Worm (Caenorhabditis elegans): ENCODE data around the gene rpn-3.

DNA sequence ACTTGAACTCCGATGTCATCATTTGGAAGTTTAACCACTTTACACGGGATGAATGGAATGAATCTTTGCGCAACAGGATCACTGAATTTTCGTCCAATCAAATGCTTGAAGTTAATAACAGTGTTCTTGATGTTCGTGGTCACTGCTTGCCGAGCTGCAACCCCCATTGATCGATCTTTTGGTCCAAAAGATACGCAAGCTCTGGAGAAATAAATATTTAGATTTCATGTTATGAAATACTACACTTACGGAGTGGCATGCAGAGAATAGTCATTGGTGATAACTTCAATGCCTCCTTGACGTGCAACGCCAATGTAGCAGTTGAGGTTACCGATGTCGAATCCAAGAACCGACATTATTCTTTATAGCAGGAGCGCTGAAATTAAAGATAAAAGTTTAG, 619 bp upstream of the rpn-3 start, which contains the start of gene hsp-110:
- no peak for TF ChIP-seq him-1 (tag; optimal IDR thresholded peaks at IDR 0.05)
- no peak for TF ChIP-seq dao-5 (tag; optimal IDR thresholded peaks at IDR 0.05)
- TF ChIP-seq W03F9.2 (tag; optimal IDR thresholded peaks at IDR 0.05): no peak
